Worm (Caenorhabditis elegans): ENCODE data around the gene T12A7.2.

Gene T12A7.2

ce11 chrIV:11744287-11744686, 16.6 kb downstream of the T12A7.2 start:
- no peak for TF ChIP-seq med-1 (GFP tag; optimal IDR thresholded peaks at IDR 0.05; ENCODE audit: insufficient read depth)
- TF ChIP-seq klf-2 (GFP tag; conservative IDR thresholded peaks at IDR 0.05), result no peak

ce11 chrIV:11743813-11744212, 17.1 kb downstream of the T12A7.2 start:
- TF ChIP-seq klf-2 (GFP tag; conservative IDR thresholded peaks at IDR 0.05) (no peak), ztf-29 (GFP tag; IDR thresholded peaks at IDR 0.05) (no peak), tab-1 (GFP tag; IDR thresholded peaks at IDR 0.05) (no peak), ref-1 (GFP tag; conservative IDR thresholded peaks at IDR 0.05) (no peak), flt-1 (GFP tag; IDR thresholded peaks at IDR 0.05) (no peak), cog-1 (tag; optimal IDR thresholded peaks at IDR 0.05) (no peak), med-1 (GFP tag; optimal IDR thresholded peaks at IDR 0.05; ENCODE audit: insufficient read depth) (no peak), T22C8.4 (GFP tag; IDR thresholded peaks at IDR 0.05) (no peak), ztf-23 (GFP tag; IDR thresholded peaks at IDR 0.05) (no peak)

- TF ChIP-seq T22C8.4 (GFP tag; IDR thresholded peaks at IDR 0.05) (no peak), tab-1 (GFP tag; IDR thresholded peaks at IDR 0.05) (no peak), flt-1 (GFP tag; IDR thresholded peaks at IDR 0.05) (no peak), ref-1 (GFP tag; conservative IDR thresholded peaks at IDR 0.05) (no peak), med-1 (GFP tag; optimal IDR thresholded peaks at IDR 0.05; ENCODE audit: insufficient read depth) (no peak), cog-1 (tag; optimal IDR thresholded peaks at IDR 0.05) (no peak), ztf-29 (GFP tag; IDR thresholded peaks at IDR 0.05) (no peak), klf-2 (GFP tag; conservative IDR thresholded peaks at IDR 0.05) (no peak), ztf-23 (GFP tag; IDR thresholded peaks at IDR 0.05) (no peak)
Measured at ce11 chrIV:11742406-11742805, 18.5 kb downstream of the T12A7.2 start, which contains the start of gene K01A6.5. Gene K01A6.5, plus strand, starts transcription at chrIV:11742706.

- TF ChIP-seq ztf-29 (GFP tag; IDR thresholded peaks at IDR 0.05), result no peak
- no peak for TF ChIP-seq cog-1 (tag; optimal IDR thresholded peaks at IDR 0.05)
- no peak for TF ChIP-seq flt-1 (GFP tag; IDR thresholded peaks at IDR 0.05)
- no peak for TF ChIP-seq T22C8.4 (GFP tag; IDR thresholded peaks at IDR 0.05)
- no peak for TF ChIP-seq tab-1 (GFP tag; IDR thresholded peaks at IDR 0.05)
- no peak for TF ChIP-seq ztf-23 (GFP tag; IDR thresholded peaks at IDR 0.05)
- TF ChIP-seq med-1 (GFP tag; optimal IDR thresholded peaks at IDR 0.05; ENCODE audit: insufficient read depth), result no peak
- no peak for TF ChIP-seq ref-1 (GFP tag; conservative IDR thresholded peaks at IDR 0.05)
- TF ChIP-seq klf-2 (GFP tag; conservative IDR thresholded peaks at IDR 0.05), result no peak
Measured at ce11 chrIV:11740204-11740603, 20.7 kb downstream of the T12A7.2 start, which contains the start of gene K01A6.4. Gene K01A6.4, minus strand, starts transcription at chrIV:11740304.

ce11 chrIV:11738092-11738617, 22.8 kb downstream of the T12A7.2 start, which contains the start of gene K01A6.7:
Gene K01A6.7, minus strand, starts transcription at chrIV:11738567.
- TF ChIP-seq T22C8.4 (GFP tag; IDR thresholded peaks at IDR 0.05) (no peak), cog-1 (tag; optimal IDR thresholded peaks at IDR 0.05) (no peak), ztf-23 (GFP tag; IDR thresholded peaks at IDR 0.05) (no peak), tab-1 (GFP tag; IDR thresholded peaks at IDR 0.05) (no peak), ref-1 (GFP tag; conservative IDR thresholded peaks at IDR 0.05) (no peak), klf-2 (GFP tag; conservative IDR thresholded peaks at IDR 0.05) (no peak), med-1 (GFP tag; optimal IDR thresholded peaks at IDR 0.05; ENCODE audit: insufficient read depth) (no peak), ztf-29 (GFP tag; IDR thresholded peaks at IDR 0.05) (no peak), flt-1 (GFP tag; IDR thresholded peaks at IDR 0.05) (no peak)

ce11 chrIV:11737269-11737668, 23.6 kb downstream of the T12A7.2 start, which contains the start of gene K01A6.8:
Gene K01A6.8, minus strand, starts transcription at chrIV:11737369.
- TF ChIP-seq T22C8.4 (GFP tag; IDR thresholded peaks at IDR 0.05) (no peak), ztf-23 (GFP tag; IDR thresholded peaks at IDR 0.05) (no peak), klf-2 (GFP tag; conservative IDR thresholded peaks at IDR 0.05) (no peak), tab-1 (GFP tag; IDR thresholded peaks at IDR 0.05) (no peak), flt-1 (GFP tag; IDR thresholded peaks at IDR 0.05) (no peak), med-1 (GFP tag; optimal IDR thresholded peaks at IDR 0.05; ENCODE audit: insufficient read depth) (no peak), ztf-29 (GFP tag; IDR thresholded peaks at IDR 0.05) (no peak), ref-1 (GFP tag; conservative IDR thresholded peaks at IDR 0.05) (no peak), cog-1 (tag; optimal IDR thresholded peaks at IDR 0.05) (no peak)

- TF ChIP-seq ztf-29 (GFP tag; IDR thresholded peaks at IDR 0.05) (no peak), tab-1 (GFP tag; IDR thresholded peaks at IDR 0.05) (no peak), ref-1 (GFP tag; conservative IDR thresholded peaks at IDR 0.05) (no peak), flt-1 (GFP tag; IDR thresholded peaks at IDR 0.05) (no peak), med-1 (GFP tag; optimal IDR thresholded peaks at IDR 0.05; ENCODE audit: insufficient read depth) (no peak), klf-2 (GFP tag; conservative IDR thresholded peaks at IDR 0.05) (no peak), T22C8.4 (GFP tag; IDR thresholded peaks at IDR 0.05) (no peak), ztf-23 (GFP tag; IDR thresholded peaks at IDR 0.05) (no peak), cog-1 (tag; optimal IDR thresholded peaks at IDR 0.05) (no peak)
Measured at ce11 chrIV:11735025-11735424, 25.9 kb downstream of the T12A7.2 start, which contains the start of gene K01A6.6. Gene K01A6.6, plus strand, starts transcription at chrIV:11735325.

- no peak for TF ChIP-seq ztf-29 (GFP tag; IDR thresholded peaks at IDR 0.05)
- TF ChIP-seq flt-1 (GFP tag; IDR thresholded peaks at IDR 0.05), result no peak
- TF ChIP-seq cog-1 (tag; optimal IDR thresholded peaks at IDR 0.05), result no peak
- no peak for TF ChIP-seq tab-1 (GFP tag; IDR thresholded peaks at IDR 0.05)
- no peak for TF ChIP-seq med-1 (GFP tag; optimal IDR thresholded peaks at IDR 0.05; ENCODE audit: insufficient read depth)
- TF ChIP-seq ztf-23 (GFP tag; IDR thresholded peaks at IDR 0.05), result no peak
- TF ChIP-seq klf-2 (GFP tag; conservative IDR thresholded peaks at IDR 0.05), result no peak
- no peak for TF ChIP-seq ref-1 (GFP tag; conservative IDR thresholded peaks at IDR 0.05)
- TF ChIP-seq T22C8.4 (GFP tag; IDR thresholded peaks at IDR 0.05), result no peak
Measured at ce11 chrIV:11723255-11723654, 37.7 kb downstream of the T12A7.2 start.

ce11 chrIV:11721878-11722277, 39.0 kb downstream of the T12A7.2 start:
- TF ChIP-seq flt-1 (GFP tag; IDR thresholded peaks at IDR 0.05) (no peak), T22C8.4 (GFP tag; IDR thresholded peaks at IDR 0.05) (no peak), klf-2 (GFP tag; conservative IDR thresholded peaks at IDR 0.05) (no peak)

- TF ChIP-seq flt-1 (GFP tag; IDR thresholded peaks at IDR 0.05) (no peak), ztf-29 (GFP tag; IDR thresholded peaks at IDR 0.05) (no peak), ref-1 (GFP tag; conservative IDR thresholded peaks at IDR 0.05) (no peak), T22C8.4 (GFP tag; IDR thresholded peaks at IDR 0.05) (no peak), ztf-23 (GFP tag; IDR thresholded peaks at IDR 0.05) (no peak), cog-1 (tag; optimal IDR thresholded peaks at IDR 0.05) (no peak), med-1 (GFP tag; optimal IDR thresholded peaks at IDR 0.05; ENCODE audit: insufficient read depth) (no peak), klf-2 (GFP tag; conservative IDR thresholded peaks at IDR 0.05) (no peak), tab-1 (GFP tag; IDR thresholded peaks at IDR 0.05) (no peak)
Measured at ce11 chrIV:11718653-11719052, 42.3 kb downstream of the T12A7.2 start.

Data from whole organism, midembryonic.